Worm (Caenorhabditis elegans) whole organism, mixed stage, embryonic: ENCODE results near the gene T24D5.4.

Experiments used
- elt-1 ChIP-seq: sonication (generic microtip); optimal IDR thresholded peaks from 2 replicates; lab custom pipeline; 2017; ENCODE audit warnings: missing genetic modification characterization, mild to moderate bottlenecking, missing compliant biosample characterization, antibody characterized with exemption, moderate library complexity, borderline replicate concordance; ENCODE audit not compliant: insufficient read depth
- lsy-2 ChIP-seq: fragments of 150-350 bp; optimal IDR thresholded peaks from 2 replicates; lab custom pipeline; 2014; ENCODE audit warnings: missing biosample characterization, missing genetic modification characterization

ce11 chrX:12589503-12589902, 7.5 kb upstream of the T24D5.4 start:
- no peak for TF ChIP-seq elt-1 (tag; lab: Kevin White, UChicago)
- TF ChIP-seq lsy-2 (tag; lab: Kevin White, UChicago): no peak
